Fruit fly (Drosophila melanogaster) whole organism, embryonic: ENCODE results near the gene mrva.

ENCODE experiments used
- CG5180 ChIP-seq: fragments of 200-800 bp; sonication (Bioruptor generic); optimal IDR thresholded peaks from 3 replicates; lab custom pipeline; 2017; ENCODE audit warnings: missing biosample characterization, missing genetic modification characterization, mild to moderate bottlenecking, moderate library complexity, missing genetic modification reagents
- bab2 ChIP-seq: fragments of 200-800 bp; sonication (Bioruptor generic); optimal IDR thresholded peaks from 2 replicates; lab custom pipeline; 2016; ENCODE audit warnings: missing biosample characterization, missing genetic modification characterization
- grn ChIP-seq: fragments of 200-800 bp; sonication (Bioruptor generic); optimal IDR thresholded peaks from 3 replicates; lab custom pipeline; 2017; ENCODE audit warnings: missing biosample characterization, missing genetic modification characterization

- TF ChIP-seq CG5180 (GFP tag; lab: Kevin White, UChicago) (no peak), bab2 (no peak), grn (GFP tag; lab: Kevin White, UChicago) (no peak)
Observed at dm6 chr3L:7369543-7369942, 40.9 kb upstream of the mrva start, which contains the start of gene akirin.
